Worm (Caenorhabditis elegans): ENCODE data around the gene srz-1.

DNA sequence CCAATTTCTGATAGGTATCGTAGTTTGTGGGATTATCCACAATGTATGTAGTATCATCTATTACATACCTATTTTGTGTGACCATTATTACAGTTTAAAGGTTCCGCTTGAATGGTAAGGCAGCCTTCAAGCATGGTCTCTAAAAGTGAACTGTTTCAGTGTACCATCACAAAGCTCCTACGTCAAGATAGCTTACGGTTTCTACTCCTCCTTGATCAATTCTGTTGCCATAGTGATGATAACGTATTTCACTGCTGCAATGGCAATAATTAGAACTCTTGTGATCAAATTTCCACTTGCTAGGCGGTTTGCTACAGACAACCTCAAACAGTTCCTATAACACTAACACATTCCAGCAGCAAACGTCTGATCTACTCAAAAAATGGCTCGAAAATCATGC is 7.7 kb downstream of the srz-1 start:
- TF ChIP-seq unc-62 (GFP tag; optimal IDR thresholded peaks at IDR 0.05) (no peak), ztf-11 (tag; optimal IDR thresholded peaks at IDR 0.05) (no peak), lsy-2 (tag; optimal IDR thresholded peaks at IDR 0.05) (no peak), egl-27 (tag; optimal IDR thresholded peaks at IDR 0.05) (no peak), zag-1 (tag; optimal IDR thresholded peaks at IDR 0.05) (no peak)
